Worm (Caenorhabditis elegans) whole organism, mixed stage, embryonic: Measurements from ENCODE around the gene pde-2.

Experiments used
- M03D4.4 ChIP-seq: sonication (generic microtip); optimal IDR thresholded peaks from 2 replicates; lab custom pipeline; 2017; ENCODE audit warnings: mild to moderate bottlenecking, missing genetic modification characterization, missing compliant biosample characterization
- bed-3 ChIP-seq: fragments of 200-800 bp; sonication (Bioruptor generic); optimal IDR thresholded peaks from 3 replicates; lab custom pipeline; 2018; ENCODE audit warnings: mild to moderate bottlenecking, missing genetic modification characterization, moderate library complexity, missing compliant biosample characterization
- blmp-1 ChIP-seq: fragments of 150-350 bp; optimal IDR thresholded peaks from 2 replicates; lab custom pipeline; 2014; ENCODE audit warnings: missing biosample characterization, missing genetic modification characterization
- ceh-39 ChIP-seq: fragments of 150-350 bp; optimal IDR thresholded peaks from 2 replicates; lab custom pipeline; 2014; ENCODE audit warnings: missing biosample characterization, missing genetic modification characterization
- ceh-43 ChIP-seq: fragments of 200-800 bp; sonication (Bioruptor generic); optimal IDR thresholded peaks from 2 replicates; lab custom pipeline; 2018; ENCODE audit warnings: mild to moderate bottlenecking, missing genetic modification characterization, moderate library complexity, missing compliant biosample characterization
- ceh-83 ChIP-seq: fragments of 200-800 bp; sonication (Bioruptor generic); optimal IDR thresholded peaks from 2 replicates; lab custom pipeline; 2018; ENCODE audit warnings: mild to moderate bottlenecking, missing genetic modification characterization, missing compliant biosample characterization
- ces-1 ChIP-seq: fragments of 150-350 bp; optimal IDR thresholded peaks from 2 replicates; lab custom pipeline; 2014; ENCODE audit warnings: missing biosample characterization, missing genetic modification reagents, missing genetic modification characterization
- cnd-1 ChIP-seq: fragments of 200-800 bp; sonication (Bioruptor generic); optimal IDR thresholded peaks from 2 replicates; lab custom pipeline; 2018; ENCODE audit warnings: mild to moderate bottlenecking, missing genetic modification characterization, missing compliant biosample characterization
- drap-1 ChIP-seq: fragments of 200-800 bp; sonication (Bioruptor generic); optimal IDR thresholded peaks from 3 replicates; lab custom pipeline; 2018; ENCODE audit warnings: mild to moderate bottlenecking, missing genetic modification characterization, missing compliant biosample characterization
- elt-3 ChIP-seq: fragments of 150-350 bp; optimal IDR thresholded peaks from 2 replicates; lab custom pipeline; 2014; ENCODE audit warnings: missing biosample characterization, missing genetic modification characterization
- flh-1 ChIP-seq: fragments of 200-800 bp; sonication (Bioruptor generic); optimal IDR thresholded peaks from 2 replicates; lab custom pipeline; 2018; ENCODE audit warnings: mild to moderate bottlenecking, missing genetic modification characterization, moderate library complexity, missing compliant biosample characterization
- ham-2 ChIP-seq: fragments of 200-800 bp; sonication (Bioruptor generic); optimal IDR thresholded peaks from 2 replicates; lab custom pipeline; 2018; ENCODE audit warnings: mild to moderate bottlenecking, missing genetic modification characterization, missing compliant biosample characterization
- hlh-1 ChIP-seq: fragments of 150-350 bp; optimal IDR thresholded peaks from 2 replicates; lab custom pipeline; 2014; ENCODE audit warnings: missing biosample characterization, missing genetic modification reagents, missing genetic modification characterization
- lin-13 ChIP-seq: fragments of 150-350 bp; optimal IDR thresholded peaks from 2 replicates; lab custom pipeline; 2014; ENCODE audit warnings: missing biosample characterization, missing genetic modification characterization
- lin-32 ChIP-seq: fragments of 200-800 bp; sonication (Bioruptor generic); optimal IDR thresholded peaks from 2 replicates; lab custom pipeline; 2018; ENCODE audit warnings: mild to moderate bottlenecking, missing genetic modification characterization, missing compliant biosample characterization
- lsy-2 ChIP-seq: fragments of 150-350 bp; optimal IDR thresholded peaks from 2 replicates; lab custom pipeline; 2014; ENCODE audit warnings: missing biosample characterization, missing genetic modification characterization
- mab-5 ChIP-seq: fragments of 150-350 bp; optimal IDR thresholded peaks from 2 replicates; lab custom pipeline; 2014; ENCODE audit warnings: missing biosample characterization, missing genetic modification characterization
- mep-1 ChIP-seq: fragments of 150-350 bp; optimal IDR thresholded peaks from 2 replicates; lab custom pipeline; 2017; ENCODE audit warnings: missing biosample characterization, missing genetic modification reagents, missing genetic modification characterization, inconsistent platforms
- mls-2 ChIP-seq: sonication (generic microtip); optimal IDR thresholded peaks from 2 replicates; lab custom pipeline; 2016; ENCODE audit warnings: mild to moderate bottlenecking, missing genetic modification characterization, moderate library complexity, missing compliant biosample characterization
- nhr-12 ChIP-seq: fragments of 150-350 bp; optimal IDR thresholded peaks from 2 replicates; lab custom pipeline; 2014; ENCODE audit warnings: missing biosample characterization, missing genetic modification characterization
- nhr-2 ChIP-seq: fragments of 150-350 bp; optimal IDR thresholded peaks from 2 replicates; lab custom pipeline; 2014; ENCODE audit warnings: missing biosample characterization, missing genetic modification characterization
- nhr-237 ChIP-seq: fragments of 150-350 bp; optimal IDR thresholded peaks from 2 replicates; lab custom pipeline; 2014; ENCODE audit warnings: missing biosample characterization, missing genetic modification characterization
- nhr-28 ChIP-seq: fragments of 150-350 bp; optimal IDR thresholded peaks from 2 replicates; lab custom pipeline; 2014; ENCODE audit warnings: missing biosample characterization, missing genetic modification characterization
- nhr-76 ChIP-seq: sonication (generic microtip); optimal IDR thresholded peaks from 2 replicates; lab custom pipeline; 2017; ENCODE audit warnings: missing biosample characterization, missing genetic modification characterization
- pha-4 ChIP-seq: fragments of 150-350 bp; optimal IDR thresholded peaks from 2 replicates; lab custom pipeline; 2018; ENCODE audit warnings: missing biosample characterization, missing genetic modification reagents, missing genetic modification characterization
- sem-2 ChIP-seq: fragments of 200-800 bp; sonication (Bioruptor generic); optimal IDR thresholded peaks from 2 replicates; lab custom pipeline; 2018; ENCODE audit warnings: mild to moderate bottlenecking, missing genetic modification characterization, missing compliant biosample characterization
- snpc-4 ChIP-seq: fragments of 150-350 bp; optimal IDR thresholded peaks from 2 replicates; lab custom pipeline; 2014; ENCODE audit warnings: missing biosample characterization, missing genetic modification characterization
- sptf-1 ChIP-seq: sonication (generic microtip); optimal IDR thresholded peaks from 2 replicates; lab custom pipeline; 2017; ENCODE audit warnings: mild to moderate bottlenecking, missing genetic modification characterization, moderate library complexity, missing compliant biosample characterization
- tbx-8 ChIP-seq: fragments of 200-800 bp; sonication (Bioruptor generic); optimal IDR thresholded peaks from 2 replicates; lab custom pipeline; 2018; ENCODE audit warnings: mild to moderate bottlenecking, missing genetic modification characterization, moderate library complexity, missing compliant biosample characterization
- unc-120 ChIP-seq: sonication (generic microtip); optimal IDR thresholded peaks from 2 replicates; lab custom pipeline; 2017; ENCODE audit warnings: missing genetic modification characterization, missing compliant biosample characterization; ENCODE audit not compliant: poor library complexity, severe bottlenecking
- unc-62 ChIP-seq: fragments of 150-350 bp; optimal IDR thresholded peaks from 2 replicates; lab custom pipeline; 2014; ENCODE audit warnings: missing biosample characterization, missing genetic modification reagents, missing genetic modification characterization
- zip-8 ChIP-seq: fragments of 150-350 bp; optimal IDR thresholded peaks from 2 replicates; lab custom pipeline; 2014; ENCODE audit warnings: missing biosample characterization, missing genetic modification characterization
- ztf-11 ChIP-seq: fragments of 150-350 bp; optimal IDR thresholded peaks from 2 replicates; lab custom pipeline; 2014; ENCODE audit warnings: missing biosample characterization, missing genetic modification characterization

pde-2 gene

ce11 chrIII:8985965-8986364 lies 4.3 kb upstream of the pde-2 start:
- TF ChIP-seq drap-1 (GFP tag; lab: Kevin White, UChicago) (no peak), sptf-1 (tag; lab: Kevin White, UChicago) (no peak), unc-120 (tag; lab: Kevin White, UChicago) (no peak), nhr-2 (no peak), mls-2 (no peak), ceh-43 (no peak), ceh-39 (tag; lab: Kevin White, UChicago) (no peak), blmp-1 (tag; lab: Kevin White, UChicago) (no peak), sem-2 (GFP tag; lab: Kevin White, UChicago) (no peak), nhr-76 (tag; lab: Kevin White, UChicago) (no peak)
- TF ChIP-seq, all 35 proteins: peak for 0

- TF ChIP-seq mab-5 (tag; lab: Kevin White, UChicago), result no peak
- TF ChIP-seq ztf-11 (tag; lab: Kevin White, UChicago), result no peak
- no peak for TF ChIP-seq cnd-1 (tag; lab: Kevin White, UChicago)
- no peak for TF ChIP-seq pha-4
- TF ChIP-seq tbx-8 (GFP tag; lab: Kevin White, UChicago), result no peak
- TF ChIP-seq flh-1 (GFP tag; lab: Kevin White, UChicago), result no peak
- TF ChIP-seq zip-8 (tag; lab: Kevin White, UChicago), result no peak
- no peak for TF ChIP-seq mls-2
- no peak for TF ChIP-seq nhr-76 (tag; lab: Kevin White, UChicago)
- TF ChIP-seq nhr-12 (tag; lab: Kevin White, UChicago), result no peak
- TF ChIP-seq drap-1 (GFP tag; lab: Kevin White, UChicago), result no peak
- TF ChIP-seq unc-120 (tag; lab: Kevin White, UChicago), result no peak
Measured at ce11 chrIII:8985461-8985860, 3.8 kb upstream of the pde-2 start.

ce11 chrIII:8984960-8985359 lies 3.3 kb upstream of the pde-2 start:
- TF ChIP-seq lin-32 (peak; percentile 27), nhr-237 (peak; percentile 6), mls-2 (peak; percentile 9), tbx-8 (GFP tag; lab: Kevin White, UChicago) (no peak), pha-4 (no peak), drap-1 (GFP tag; lab: Kevin White, UChicago) (no peak), ceh-83 (no peak), M03D4.4 (tag; lab: Kevin White, UChicago) (no peak), ham-2 (GFP tag; lab: Kevin White, UChicago) (no peak), nhr-76 (tag; lab: Kevin White, UChicago) (no peak), unc-120 (tag; lab: Kevin White, UChicago) (peak; percentile 56), hlh-1 (tag; lab: Kevin White, UChicago) (peak; percentile 93), zip-8 (tag; lab: Kevin White, UChicago) (no peak), ces-1 (GFP tag; lab: Kevin White, UChicago) (peak; percentile 86), unc-62 (peak; percentile 79), mep-1 (tag; lab: Kevin White, UChicago) (peak; percentile 1), nhr-28 (tag; lab: Kevin White, UChicago) (no peak)

DNA sequence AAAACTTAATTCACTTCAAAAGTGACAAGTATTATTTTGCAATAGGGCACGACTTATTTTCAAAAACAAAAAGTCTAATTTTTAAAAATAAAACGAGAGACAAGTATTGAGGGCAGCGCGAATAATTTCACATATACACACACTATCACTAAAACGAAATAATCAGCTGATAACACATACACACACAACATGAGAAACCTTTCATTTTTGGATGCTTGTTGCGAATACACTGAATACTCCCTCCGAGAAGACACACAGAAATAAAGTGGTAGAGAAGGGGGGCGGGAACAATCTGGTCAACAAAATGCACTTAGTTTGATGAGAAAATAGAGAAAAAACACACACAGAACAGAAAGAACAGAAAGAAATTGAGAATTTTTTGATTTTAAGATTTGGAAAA lies 2.7 kb upstream of the pde-2 start:
- TF ChIP-seq lin-13 (tag; lab: Kevin White, UChicago), result no peak
- no peak for TF ChIP-seq nhr-2
- no peak for TF ChIP-seq ceh-43
- no peak for TF ChIP-seq M03D4.4 (tag; lab: Kevin White, UChicago)
- no peak for TF ChIP-seq nhr-28 (tag; lab: Kevin White, UChicago)
- no peak for TF ChIP-seq elt-3 (tag; lab: Kevin White, UChicago)
- TF ChIP-seq bed-3 (GFP tag; lab: Kevin White, UChicago), result no peak
- no peak for TF ChIP-seq flh-1 (GFP tag; lab: Kevin White, UChicago)
- TF ChIP-seq nhr-237, result no peak
- TF ChIP-seq drap-1 (GFP tag; lab: Kevin White, UChicago), result no peak
- TF ChIP-seq lsy-2 (tag; lab: Kevin White, UChicago), result no peak
- no peak for TF ChIP-seq blmp-1 (tag; lab: Kevin White, UChicago)
- no peak for TF ChIP-seq sem-2 (GFP tag; lab: Kevin White, UChicago)
- TF ChIP-seq nhr-12 (tag; lab: Kevin White, UChicago), result no peak
- no peak for TF ChIP-seq mab-5 (tag; lab: Kevin White, UChicago)
- TF ChIP-seq ceh-83, result no peak
- TF ChIP-seq snpc-4 (tag; lab: Kevin White, UChicago), result no peak
- no peak for TF ChIP-seq zip-8 (tag; lab: Kevin White, UChicago)
- TF ChIP-seq ceh-39 (tag; lab: Kevin White, UChicago), result no peak
